Fruit fly (Drosophila melanogaster) whole organism, embryonic: ENCODE measurements around the gene Alg9.

Source experiments
- Aef1 ChIP-seq: fragments of 200-800 bp; sonication (Bioruptor generic); IDR thresholded peaks from 3 replicates; pipeline ENCODE4 v1.3.6; 2022; ENCODE audit warnings: missing biosample characterization, missing genetic modification characterization
- Bgb ChIP-seq: fragments of 200-800 bp; sonication (Bioruptor generic); IDR thresholded peaks from 2 replicates; pipeline ENCODE4 v1.3.6; 2022; ENCODE audit warnings: missing biosample characterization, missing genetic modification characterization; ENCODE audit not compliant: partially characterized antibody
- BtbVII ChIP-seq: fragments of 200-800 bp; sonication (Bioruptor generic); optimal IDR thresholded peaks from 3 replicates; lab custom pipeline; 2017; ENCODE audit warnings: missing biosample characterization, mild to moderate bottlenecking, missing genetic modification characterization
- CG10431 ChIP-seq: fragments of 200-800 bp; sonication (Bioruptor generic); optimal IDR thresholded peaks from 3 replicates; lab custom pipeline; 2018; ENCODE audit warnings: missing biosample characterization, mild to moderate bottlenecking, missing genetic modification characterization
- CG12071 ChIP-seq: fragments of 200-800 bp; sonication (Bioruptor generic); optimal IDR thresholded peaks from 3 replicates; lab custom pipeline; 2018; ENCODE audit warnings: missing biosample characterization, mild to moderate bottlenecking, missing genetic modification characterization
- CG12769 ChIP-seq: fragments of 200-800 bp; sonication (Bioruptor generic); optimal IDR thresholded peaks from 2 replicates; lab custom pipeline; 2019; ENCODE audit warnings: missing biosample characterization, mild to moderate bottlenecking, missing genetic modification characterization, moderate library complexity
- CG13123 ChIP-seq: fragments of 200-800 bp; sonication (Bioruptor generic); optimal IDR thresholded peaks from 2 replicates; lab custom pipeline; 2016; ENCODE audit warnings: missing biosample characterization, missing genetic modification characterization
- CG13296 ChIP-seq: fragments of 200-800 bp; sonication (Bioruptor generic); optimal IDR thresholded peaks from 3 replicates; lab custom pipeline; 2018; ENCODE audit warnings: missing biosample characterization, mild to moderate bottlenecking, missing genetic modification characterization
- CG13775 ChIP-seq: fragments of 200-800 bp; sonication (Bioruptor generic); optimal IDR thresholded peaks from 3 replicates; lab custom pipeline; 2017; ENCODE audit warnings: missing biosample characterization, mild to moderate bottlenecking, missing genetic modification characterization
- CG15601 ChIP-seq: fragments of 200-800 bp; sonication (Bioruptor generic); optimal IDR thresholded peaks from 3 replicates; lab custom pipeline; 2019; ENCODE audit warnings: missing biosample characterization, mild to moderate bottlenecking, missing genetic modification characterization, moderate library complexity
- CG3726 ChIP-seq: fragments of 200-800 bp; sonication (Bioruptor generic); IDR thresholded peaks from 3 replicates; pipeline ENCODE4, ENCODE4 v1.3.6; 2022; ENCODE audit warnings: missing biosample characterization, missing genetic modification characterization
- CG4617 ChIP-seq: fragments of 200-800 bp; sonication (Bioruptor generic); optimal IDR thresholded peaks from 3 replicates; lab custom pipeline; 2016; ENCODE audit warnings: missing biosample characterization, missing genetic modification characterization, borderline replicate concordance
- CG5245 ChIP-seq: fragments of 200-800 bp; sonication (Bioruptor generic); optimal IDR thresholded peaks from 3 replicates; lab custom pipeline; 2016; ENCODE audit warnings: missing biosample characterization, missing genetic modification characterization
- CG8359 ChIP-seq: fragments of 200-800 bp; sonication (Bioruptor generic); optimal IDR thresholded peaks from 2 replicates; lab custom pipeline; 2017; ENCODE audit warnings: missing biosample characterization, mild to moderate bottlenecking, missing genetic modification characterization, borderline replicate concordance
- CG9817 ChIP-seq: fragments of 200-800 bp; sonication (Bioruptor generic); optimal IDR thresholded peaks from 2 replicates; lab custom pipeline; 2018; ENCODE audit warnings: missing biosample characterization, mild to moderate bottlenecking, missing genetic modification characterization, moderate library complexity
- CHES-1-like ChIP-seq: fragments of 200-800 bp; sonication (Bioruptor generic); optimal IDR thresholded peaks from 2 replicates; lab custom pipeline; 2016; ENCODE audit warnings: missing biosample characterization, missing genetic modification characterization
- CrebB ChIP-seq: fragments of 200-800 bp; sonication (Bioruptor generic); optimal IDR thresholded peaks from 3 replicates; lab custom pipeline; 2018; ENCODE audit warnings: missing biosample characterization, mild to moderate bottlenecking, missing genetic modification characterization
- Doc2 ChIP-seq: fragments of 200-800 bp; sonication (Bioruptor generic); IDR thresholded peaks from 2 replicates; pipeline ENCODE4 v1.3.6; 2022; ENCODE audit warnings: missing biosample characterization, missing genetic modification characterization
- Eip74EF ChIP-seq, 2 experiments: fragments of 200-800 bp in 1 of 2; fragments of >200 bp in 1 of 2; sonication (Bioruptor generic) in 1 of 2; optimal IDR thresholded peaks; 2 replicates each; lab custom pipeline; 2017 to 2019; ENCODE audit warnings: missing biosample characterization in 2 of 2, missing genetic modification characterization in 2 of 2, mild to moderate bottlenecking in 1 of 2, moderate library complexity in 1 of 2
- Ets65A ChIP-seq: fragments of 200-800 bp; sonication (Bioruptor generic); peaks from one replicate; lab custom pipeline; 2016; ENCODE audit warnings: missing biosample characterization, missing genetic modification characterization
- Ets97D ChIP-seq: fragments of 200-800 bp; sonication (Bioruptor generic); optimal IDR thresholded peaks from 3 replicates; lab custom pipeline; 2016; ENCODE audit warnings: missing biosample characterization, missing genetic modification characterization
- HLH3B ChIP-seq: fragments of 200-800 bp; sonication (Bioruptor generic); IDR thresholded peaks from 2 replicates; pipeline ENCODE4 v1.3.6; 2022; ENCODE audit warnings: missing biosample characterization, missing genetic modification characterization
- Hmr ChIP-seq: fragments of 200-800 bp; sonication (Bioruptor generic); optimal IDR thresholded peaks from 3 replicates; lab custom pipeline; 2017; ENCODE audit warnings: mild to moderate bottlenecking, missing biosample characterization, missing genetic modification reagents, missing genetic modification characterization
- Hr78 ChIP-seq, 2 experiments: fragments of 200-800 bp in 1 of 2; fragments of >200 bp in 1 of 2; sonication (Bioruptor generic) in 1 of 2; optimal IDR thresholded peaks; 2 replicates each; lab custom pipeline; 2017 to 2019; ENCODE audit warnings: missing biosample characterization in 2 of 2, missing genetic modification characterization in 2 of 2, mild to moderate bottlenecking in 1 of 2, moderate library complexity in 1 of 2
- Kr ChIP-seq: fragments of 200-800 bp; sonication (Bioruptor generic); optimal IDR thresholded peaks from 2 replicates; lab custom pipeline; 2017; ENCODE audit warnings: missing biosample characterization, mild to moderate bottlenecking, missing genetic modification characterization
- Lpt ChIP-seq: fragments of >200 bp; optimal IDR thresholded peaks from 2 replicates; lab custom pipeline; 2018; ENCODE audit warnings: missing biosample characterization, missing genetic modification characterization
- NK7.1 ChIP-seq: fragments of 200-800 bp; sonication (Bioruptor generic); optimal IDR thresholded peaks from 3 replicates; lab custom pipeline; 2016; ENCODE audit warnings: missing biosample characterization, missing genetic modification characterization
- Xrp1 ChIP-seq: fragments of 200-800 bp; sonication (Bioruptor generic); IDR thresholded peaks from 2 replicates; pipeline ENCODE4 v1.3.6; 2022; ENCODE audit warnings: missing biosample characterization, missing genetic modification characterization
- amos ChIP-seq: fragments of 200-800 bp; sonication (Bioruptor generic); IDR thresholded peaks from 2 replicates; pipeline ENCODE4 v1.3.6; 2022; ENCODE audit warnings: missing biosample characterization, missing genetic modification characterization; ENCODE audit not compliant: partially characterized antibody
- ato ChIP-seq: fragments of 200-800 bp; sonication (Bioruptor generic); IDR thresholded peaks from 2 replicates; pipeline ENCODE4 v1.3.6; 2022; ENCODE audit warnings: missing biosample characterization, missing genetic modification characterization; ENCODE audit not compliant: partially characterized antibody
- bowl ChIP-seq: fragments of 200-800 bp; sonication (Bioruptor generic); IDR thresholded peaks from 2 replicates; pipeline ENCODE4 v1.3.6; 2022; ENCODE audit warnings: missing biosample characterization, missing genetic modification characterization
- cato ChIP-seq: fragments of 200-800 bp; sonication (Bioruptor generic); optimal IDR thresholded peaks from 2 replicates; lab custom pipeline; 2016; ENCODE audit warnings: missing biosample characterization, missing genetic modification characterization, borderline replicate concordance
- chn ChIP-seq: fragments of 200-800 bp; sonication (Bioruptor generic); optimal IDR thresholded peaks from 2 replicates; lab custom pipeline; 2016; ENCODE audit warnings: missing biosample characterization, missing genetic modification characterization
- crc ChIP-seq: fragments of 200-800 bp; sonication (Bioruptor generic); optimal IDR thresholded peaks from 2 replicates; lab custom pipeline; 2016; ENCODE audit warnings: missing biosample characterization, missing genetic modification characterization
- crp ChIP-seq, 2 experiments: fragments of 200-800 bp; sonication (Bioruptor generic); optimal IDR thresholded peaks; 2 replicates in 1 of 2; 3 replicates in 1 of 2; lab custom pipeline; 2017; ENCODE audit warnings: missing biosample characterization in 2 of 2, missing genetic modification characterization in 2 of 2, mild to moderate bottlenecking in 1 of 2, moderate library complexity in 1 of 2
- gfzf ChIP-seq: fragments of 200-800 bp; sonication (Bioruptor generic); optimal IDR thresholded peaks from 2 replicates; lab custom pipeline; 2016; ENCODE audit warnings: missing biosample characterization, mild to moderate bottlenecking, missing genetic modification characterization, moderate library complexity
- insv ChIP-seq, 2 experiments: fragments of 200-800 bp; sonication (Bioruptor generic); optimal IDR thresholded peaks; 3 replicates each; lab custom pipeline; 2016 to 2018; ENCODE audit warnings: missing biosample characterization in 2 of 2, missing genetic modification characterization in 2 of 2
- kay ChIP-seq: fragments of 200-800 bp; sonication (Bioruptor generic); optimal IDR thresholded peaks from 2 replicates; lab custom pipeline; 2016; ENCODE audit warnings: missing biosample characterization, missing genetic modification characterization
- luna ChIP-seq: fragments of 200-800 bp; sonication (Bioruptor generic); optimal IDR thresholded peaks from 2 replicates; lab custom pipeline; 2016; ENCODE audit warnings: missing biosample characterization, missing genetic modification characterization
- nau ChIP-seq: fragments of 200-800 bp; sonication (Bioruptor generic); optimal IDR thresholded peaks from 3 replicates; lab custom pipeline; 2017; ENCODE audit warnings: missing biosample characterization, mild to moderate bottlenecking, missing genetic modification characterization, missing genetic modification reagents
- nerfin-2 ChIP-seq: fragments of 200-800 bp; sonication (Bioruptor generic); IDR thresholded peaks from 2 replicates; pipeline ENCODE4 v1.3.6; 2022; ENCODE audit warnings: missing biosample characterization, missing genetic modification characterization; ENCODE audit not compliant: partially characterized antibody
- nom ChIP-seq: fragments of 200-800 bp; sonication (Bioruptor generic); optimal IDR thresholded peaks from 2 replicates; lab custom pipeline; 2017; ENCODE audit warnings: missing biosample characterization, missing genetic modification characterization, mild to moderate bottlenecking, moderate library complexity, missing genetic modification reagents
- pnt ChIP-seq: fragments of 200-800 bp; sonication (Bioruptor generic); optimal IDR thresholded peaks from 3 replicates; lab custom pipeline; 2016; ENCODE audit warnings: missing biosample characterization, missing genetic modification characterization
- run ChIP-seq: fragments of 200-800 bp; sonication (Bioruptor generic); optimal IDR thresholded peaks from 3 replicates; lab custom pipeline; 2018; ENCODE audit warnings: missing biosample characterization, mild to moderate bottlenecking, missing genetic modification characterization
- salm ChIP-seq: fragments of 200-800 bp; sonication (Bioruptor generic); optimal IDR thresholded peaks from 2 replicates; lab custom pipeline; 2018; ENCODE audit warnings: missing biosample characterization, mild to moderate bottlenecking, missing genetic modification characterization
- shn ChIP-seq: fragments of 200-800 bp; sonication (Bioruptor generic); optimal IDR thresholded peaks from 3 replicates; lab custom pipeline; 2016; ENCODE audit warnings: missing biosample characterization, missing genetic modification characterization
- sqz ChIP-seq: fragments of 200-800 bp; sonication (Bioruptor generic); optimal IDR thresholded peaks from 3 replicates; lab custom pipeline; 2018; ENCODE audit warnings: missing biosample characterization, mild to moderate bottlenecking, missing genetic modification characterization
- tap ChIP-seq: fragments of 200-800 bp; optimal IDR thresholded peaks from 3 replicates; lab custom pipeline; 2019; ENCODE audit warnings: missing biosample characterization, mild to moderate bottlenecking, missing genetic modification characterization, moderate library complexity
- tna ChIP-seq: fragments of 200-800 bp; sonication (Bioruptor generic); IDR thresholded peaks from 2 replicates; pipeline ENCODE4 v1.3.6; 2022; ENCODE audit warnings: missing biosample characterization, missing genetic modification characterization; ENCODE audit not compliant: partially characterized antibody

The Alg9 gene

dm6 chr3R:25265589-25266201 lies 44.3 kb downstream of the Alg9 start, which contains the start of the genes GlnRS and RIOK2 (continued):
- TF ChIP-seq luna (GFP tag; lab: Kevin White, UChicago) (no peak), CG15601 (tag; lab: Kevin White, UChicago) (no peak), Aef1 (no peak), bowl (GFP tag; lab: Robert Waterston, UW) (no peak), nom (GFP tag; lab: Kevin White, UChicago) (no peak), tap (tag; lab: Kevin White, UChicago) (no peak), ato (GFP tag; lab: Robert Waterston, UW) (peak; percentile 90), CG13123 (no peak), Lpt (no peak), shn (GFP tag; lab: Kevin White, UChicago) (no peak), HLH3B (no peak), Hr78 (GFP tag; optimal IDR thresholded peaks at IDR 0.05; lab: Kevin White, UChicago) (peak in 1 of 2 experiments; percentile 41), Doc2 (GFP tag; lab: Robert Waterston, UW) (no peak), gfzf (GFP tag; lab: Kevin White, UChicago) (peak; percentile 91), CG3726 (no peak), CG4617 (GFP tag; lab: Kevin White, UChicago) (peak; percentile 94), salm (tag; lab: Kevin White, UChicago) (no peak), crp (GFP tag; optimal IDR thresholded peaks at IDR 0.05; lab: Kevin White, UChicago) (peak in 1 of 2 experiments; percentile 63), Bgb (GFP tag; lab: Robert Waterston, UW) (peak; percentile 98), CG10431 (no peak), crc (GFP tag; lab: Kevin White, UChicago) (no peak), sqz (GFP tag; lab: Kevin White, UChicago) (no peak), nau (GFP tag; lab: Kevin White, UChicago) (no peak), NK7.1 (no peak), Ets97D (GFP tag; lab: Kevin White, UChicago) (peak; percentile 85), CG8359 (GFP tag; lab: Kevin White, UChicago) (no peak), nerfin-2 (GFP tag; lab: Robert Waterston, UW) (peak; percentile 75; the same call in 1 of the 2 replicates), Hmr (GFP tag; lab: Kevin White, UChicago) (no peak), CrebB (peak; percentile 11), BtbVII (GFP tag; lab: Kevin White, UChicago) (no peak), CHES-1-like (GFP tag; lab: Kevin White, UChicago) (peak; percentile 64), Ets65A (no peak), CG5245 (GFP tag; lab: Kevin White, UChicago) (no peak), Eip74EF (GFP tag; optimal IDR thresholded peaks at IDR 0.05; lab: Kevin White, UChicago) (peak in 1 of 2 experiments; percentile 59), tna (GFP tag; lab: Robert Waterston, UW) (peak; percentile 92), cato (GFP tag; lab: Kevin White, UChicago) (no peak), CG13296 (no peak), CG13775 (GFP tag; lab: Kevin White, UChicago) (no peak), pnt (no peak), Xrp1 (GFP tag; lab: Robert Waterston, UW) (0 out of 2 replicates have a peak, but pooled peaks have one; percentile 15), insv (GFP tag; optimal IDR thresholded peaks at IDR 0.05; lab: Kevin White, UChicago) (no peak), CG12769 (tag; lab: Kevin White, UChicago) (no peak), run (tag; lab: Kevin White, UChicago) (no peak), chn (no peak), CG9817 (no peak), CG12071 (GFP tag; lab: Kevin White, UChicago) (no peak), amos (GFP tag; lab: Robert Waterston, UW) (peak; percentile 97), kay (GFP tag; lab: Kevin White, UChicago) (peak; percentile 68), Kr (GFP tag; lab: Kevin White, UChicago) (no peak)
